Worm (Caenorhabditis elegans): ENCODE data around the gene srsx-25.

ce11 chrIV:13377716-13378115 lies 12.7 kb downstream of the srsx-25 start, which contains the start of gene mau-8:
- no peak for TF ChIP-seq ztf-29 (GFP tag; IDR thresholded peaks at IDR 0.05)
- no peak for TF ChIP-seq med-1 (GFP tag; optimal IDR thresholded peaks at IDR 0.05; ENCODE audit: insufficient read depth)
- no peak for TF ChIP-seq cog-1 (tag; optimal IDR thresholded peaks at IDR 0.05)
- no peak for TF ChIP-seq flt-1 (GFP tag; IDR thresholded peaks at IDR 0.05)
- TF ChIP-seq tab-1 (GFP tag; IDR thresholded peaks at IDR 0.05): no peak
- TF ChIP-seq ztf-23 (GFP tag; IDR thresholded peaks at IDR 0.05): no peak
- TF ChIP-seq T22C8.4 (GFP tag; IDR thresholded peaks at IDR 0.05): no peak
